Fruit fly (Drosophila melanogaster) whole organism, wandering third instar larva: ENCODE measurements around the gene Bet3.

Experiments used
- Abd-B ChIP-seq: fragments of >200 bp; optimal IDR thresholded peaks from 2 replicates; lab custom pipeline; 2017; ENCODE audit warnings: missing biosample characterization, missing genetic modification characterization
- Hr78 ChIP-seq: fragments of >200 bp; optimal IDR thresholded peaks from 2 replicates; lab custom pipeline; 2017; ENCODE audit warnings: missing biosample characterization, missing genetic modification characterization
- N ChIP-seq: fragments of >200 bp; optimal IDR thresholded peaks from 2 replicates; lab custom pipeline; 2018; ENCODE audit warnings: missing biosample characterization, missing external identifiers, missing genetic modification characterization
- Sp1 ChIP-seq: fragments of 200-800 bp; sonication (Bioruptor generic); optimal IDR thresholded peaks from 3 replicates; lab custom pipeline; 2019; ENCODE audit warnings: missing biosample characterization, mild to moderate bottlenecking, missing genetic modification characterization, moderate library complexity
- brk ChIP-seq: fragments of 200-800 bp; sonication (Bioruptor generic); optimal IDR thresholded peaks from 2 replicates; lab custom pipeline; 2016; ENCODE audit warnings: missing biosample characterization, mild to moderate bottlenecking, missing genetic modification characterization
- fru ChIP-seq: fragments of 200-800 bp; sonication (Bioruptor generic); optimal IDR thresholded peaks from 3 replicates; lab custom pipeline; 2016; ENCODE audit warnings: missing biosample characterization, mild to moderate bottlenecking, missing genetic modification characterization
- h ChIP-seq: fragments of 200-800 bp; sonication (Bioruptor generic); optimal IDR thresholded peaks from 3 replicates; lab custom pipeline; 2016; ENCODE audit warnings: missing biosample characterization, mild to moderate bottlenecking, missing genetic modification characterization
- usp ChIP-seq: fragments of >200 bp; optimal IDR thresholded peaks from 2 replicates; lab custom pipeline; 2017; ENCODE audit warnings: missing biosample characterization, missing genetic modification characterization

DNA sequence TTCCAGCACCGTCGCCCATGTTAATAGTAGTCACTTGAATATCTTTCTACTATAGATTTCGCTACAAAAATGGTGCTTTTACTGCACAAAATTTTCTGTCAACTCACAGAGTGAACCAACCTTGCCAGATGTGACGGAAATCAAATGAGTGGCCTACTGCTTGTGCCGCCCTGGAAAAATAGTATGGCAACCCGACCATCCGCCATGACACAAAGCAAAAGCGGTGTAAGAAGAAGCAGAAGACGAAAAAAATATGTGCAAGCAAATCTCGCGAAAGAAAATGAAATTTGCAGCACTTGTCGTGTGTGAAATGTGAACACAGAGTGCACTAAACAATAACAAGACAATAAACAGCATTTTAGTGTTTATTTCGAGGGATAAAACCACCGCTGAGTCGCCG, 34.8 kb upstream of the Bet3 start, which contains the start of the genes Uch-L5 and Jarid2:
- TF ChIP-seq usp (GFP tag; lab: Kevin White, UChicago) = no peak
- TF ChIP-seq brk (GFP tag; lab: Kevin White, UChicago) = no peak
- no peak for TF ChIP-seq Hr78 (GFP tag; lab: Kevin White, UChicago)
- TF ChIP-seq h (GFP tag; lab: Kevin White, UChicago) = peak; percentile 66
- TF ChIP-seq Abd-B (GFP tag; lab: Kevin White, UChicago) = no peak
- peak; percentile 49 for TF ChIP-seq fru
- TF ChIP-seq N = no peak
- peak; percentile 55 for TF ChIP-seq Sp1 (GFP tag; lab: Kevin White, UChicago)
